Fruit fly (Drosophila melanogaster) Kc167 (cell line): ENCODE data around the gene bab2.

Experiments used
- Myc ChIP-seq: fragments of >200 bp; optimal IDR thresholded peaks from 2 replicates; lab custom pipeline; 2017; ENCODE audit warnings: missing external identifiers
- h ChIP-seq: fragments of >200 bp; optimal IDR thresholded peaks from 3 replicates; lab custom pipeline; 2018; ENCODE audit warnings: missing external identifiers
- psq ChIP-seq: fragments of >200 bp; optimal IDR thresholded peaks from 2 replicates; lab custom pipeline; 2017; ENCODE audit warnings: missing external identifiers

DNA sequence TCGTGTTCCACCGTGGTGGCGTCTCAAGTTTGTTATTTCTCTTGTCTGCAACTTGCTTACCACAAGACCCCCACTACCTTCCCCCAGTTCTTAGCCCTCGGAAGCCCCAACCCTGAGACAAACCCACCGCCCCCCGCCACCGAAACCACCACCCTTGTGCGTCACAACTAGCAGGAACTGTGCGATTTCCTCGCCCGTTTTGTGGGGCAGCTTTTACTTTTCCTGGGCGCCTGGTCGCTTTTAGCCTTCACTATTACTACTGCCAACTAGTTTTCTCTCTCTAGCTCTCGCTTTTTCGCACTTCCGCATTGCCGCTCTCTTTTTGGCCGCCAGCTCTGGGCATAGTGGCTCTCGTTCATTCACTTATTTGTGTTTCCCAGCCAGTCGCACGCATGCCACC is 30.6 kb downstream of the bab2 start:
- no peak for TF ChIP-seq h
- TF ChIP-seq psq (lab: Kevin White, UChicago) = no peak
- no peak for TF ChIP-seq Myc (lab: Kevin White, UChicago)
